Fruit fly (Drosophila melanogaster): ENCODE data around the gene qjt.

The qjt gene

DNA sequence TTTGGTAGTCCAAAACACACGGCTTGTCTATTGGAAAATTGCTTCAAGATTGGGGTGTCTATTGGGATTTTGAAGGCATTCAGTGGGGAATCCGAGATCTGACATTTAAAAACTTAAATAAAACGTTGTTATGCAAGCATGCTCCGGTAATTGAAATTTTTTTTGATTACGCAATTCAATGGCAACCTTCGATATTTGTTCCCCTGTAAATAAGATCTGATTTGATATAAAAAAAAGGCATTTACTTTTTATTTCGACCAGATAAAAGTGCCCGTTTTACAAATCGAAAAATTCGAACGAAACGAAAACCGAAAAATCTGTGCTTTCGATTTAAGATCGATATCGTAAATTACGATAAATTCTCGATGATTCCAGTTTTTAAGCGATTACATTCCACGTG lies at the start of gene qjt, which contains the start of gene CG13733:
qjt (plus strand) TSS at position 271 of the 400 bp plus-strand sequence.
CG13733 (minus strand) TSS at position 101 of the 400 bp plus-strand sequence.
- TF ChIP-seq CG8478 (optimal IDR thresholded peaks at IDR 0.05) (no peak), CTCF (optimal IDR thresholded peaks at IDR 0.05) (no peak)

DNA sequence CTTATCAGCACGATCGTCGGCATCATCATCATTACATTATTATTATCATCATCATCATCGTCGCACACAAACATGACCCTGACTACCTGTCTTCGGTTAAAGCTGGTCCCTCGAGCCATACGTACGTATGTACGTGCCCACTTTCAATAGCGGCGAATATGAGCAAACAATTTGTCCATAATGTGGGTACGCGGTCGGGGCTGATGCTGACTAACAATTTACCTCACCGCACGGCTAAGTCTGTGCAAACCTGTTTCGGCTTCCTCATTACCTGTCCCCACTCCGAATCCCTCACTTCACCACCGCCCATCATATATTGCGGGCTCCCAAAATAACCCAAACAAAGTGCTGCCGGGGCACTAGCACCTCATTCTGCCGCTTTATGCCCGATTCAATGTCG lies 48.5 kb upstream of the qjt start:
- TF ChIP-seq CTCF (optimal IDR thresholded peaks at IDR 0.05) (no peak), CG8478 (optimal IDR thresholded peaks at IDR 0.05) (no peak)

DNA sequence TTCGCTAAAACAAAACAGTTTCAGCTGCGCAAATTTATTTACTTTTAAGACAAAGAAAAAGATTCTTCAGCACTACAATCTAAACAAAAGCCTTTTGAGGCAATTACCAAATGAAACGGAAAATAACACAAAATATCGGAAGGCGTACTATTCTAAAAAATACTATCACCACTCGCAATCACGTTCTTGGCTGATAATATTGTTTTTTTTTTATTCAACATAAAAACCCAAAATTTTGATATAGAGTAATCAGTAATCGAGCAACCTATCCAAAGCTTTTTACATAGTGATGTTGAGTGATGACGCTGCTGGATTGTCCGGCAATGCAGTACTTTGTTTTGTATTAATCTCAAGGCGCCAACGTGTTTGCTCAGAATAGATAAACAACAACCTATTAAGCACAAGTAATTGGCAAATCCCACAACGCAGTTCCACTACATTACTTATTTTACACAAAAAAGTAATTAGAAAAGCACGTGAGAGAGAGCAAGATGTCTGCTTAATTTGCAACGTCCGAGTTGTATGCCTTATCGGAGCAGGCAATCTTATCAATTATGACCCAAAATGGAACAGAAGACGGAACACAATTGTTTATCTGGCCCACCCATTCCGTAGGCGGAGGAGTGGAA lies 47.8 kb upstream of the qjt start:
- TF ChIP-seq CG8478 (optimal IDR thresholded peaks at IDR 0.05) (no peak), CTCF (optimal IDR thresholded peaks at IDR 0.05) (no peak)

DNA sequence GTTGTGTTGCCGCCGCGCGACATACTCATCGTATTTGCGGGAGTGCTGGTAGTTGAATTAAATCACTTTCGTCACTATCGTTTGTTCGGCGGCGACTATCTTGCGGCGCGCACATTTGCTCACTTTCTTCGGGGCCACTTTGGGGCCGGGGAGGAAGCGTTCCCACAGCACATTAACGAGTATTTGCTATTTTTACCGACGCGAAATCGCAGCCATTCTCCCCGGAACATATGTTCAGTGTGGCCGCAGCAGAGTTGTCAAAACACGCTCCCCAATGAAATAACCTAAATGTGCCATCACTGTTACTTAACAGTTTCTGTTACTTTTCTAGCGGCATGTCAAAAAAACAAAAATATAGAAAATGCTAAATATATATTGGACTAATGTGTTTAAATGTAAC lies 45.9 kb upstream of the qjt start, which contains the start of gene frc:
frc (minus strand) TSS at position 244 of the 400 bp plus-strand sequence.
- TF ChIP-seq CG8478 (optimal IDR thresholded peaks at IDR 0.05) (no peak), CTCF (optimal IDR thresholded peaks at IDR 0.05) (no peak)

DNA sequence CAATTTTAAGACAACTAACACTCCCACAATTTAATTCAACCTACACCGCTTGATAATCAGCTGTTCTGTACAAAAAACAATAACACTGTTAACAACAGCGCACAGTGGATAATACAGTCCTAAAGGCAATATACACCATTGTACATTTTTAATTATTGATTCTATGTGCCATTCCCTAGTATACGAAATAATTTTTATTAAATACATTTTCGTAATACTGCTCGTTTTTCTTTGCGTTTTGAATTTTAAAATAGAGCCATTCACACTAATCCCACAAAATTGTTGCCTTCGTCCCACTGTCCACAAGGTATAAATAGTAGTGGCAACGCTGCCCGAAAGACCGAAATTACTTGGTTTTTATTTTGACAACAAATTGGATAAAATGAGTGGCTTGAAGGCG lies 45.3 kb upstream of the qjt start, which contains the start of the genes Coq4 and CG32176:
Coq4 (minus strand) TSS at position 67 of the 400 bp plus-strand sequence.
CG32176 (plus strand) TSS at position 314 of the 400 bp plus-strand sequence.
- TF ChIP-seq CG8478 (optimal IDR thresholded peaks at IDR 0.05) (no peak), CTCF (optimal IDR thresholded peaks at IDR 0.05) (no peak)

DNA sequence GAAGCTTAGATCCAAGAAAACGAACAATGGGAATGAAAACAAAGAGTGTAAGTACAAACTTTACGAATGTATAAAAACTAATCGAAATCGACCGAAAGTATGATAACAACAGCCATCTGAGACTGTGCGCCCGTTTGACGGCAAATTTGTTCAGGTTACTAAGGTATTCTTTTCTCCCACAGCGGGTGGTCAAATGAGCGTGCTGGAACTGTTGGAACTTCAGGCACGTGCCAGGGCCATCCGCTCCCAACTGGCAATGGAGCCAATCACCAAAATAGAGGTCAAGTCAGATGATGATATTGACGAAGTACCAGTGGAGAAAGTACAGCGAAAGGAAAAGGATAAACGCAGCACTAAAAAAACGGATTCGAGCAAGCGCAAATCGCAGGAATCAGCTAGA lies 42.6 kb upstream of the qjt start, which contains the start of gene CG12229:
CG12229 (minus strand) TSS at position 101 of the 400 bp plus-strand sequence.
- no peak for TF ChIP-seq CTCF (optimal IDR thresholded peaks at IDR 0.05)
- TF ChIP-seq CG8478 (optimal IDR thresholded peaks at IDR 0.05), result no peak

DNA sequence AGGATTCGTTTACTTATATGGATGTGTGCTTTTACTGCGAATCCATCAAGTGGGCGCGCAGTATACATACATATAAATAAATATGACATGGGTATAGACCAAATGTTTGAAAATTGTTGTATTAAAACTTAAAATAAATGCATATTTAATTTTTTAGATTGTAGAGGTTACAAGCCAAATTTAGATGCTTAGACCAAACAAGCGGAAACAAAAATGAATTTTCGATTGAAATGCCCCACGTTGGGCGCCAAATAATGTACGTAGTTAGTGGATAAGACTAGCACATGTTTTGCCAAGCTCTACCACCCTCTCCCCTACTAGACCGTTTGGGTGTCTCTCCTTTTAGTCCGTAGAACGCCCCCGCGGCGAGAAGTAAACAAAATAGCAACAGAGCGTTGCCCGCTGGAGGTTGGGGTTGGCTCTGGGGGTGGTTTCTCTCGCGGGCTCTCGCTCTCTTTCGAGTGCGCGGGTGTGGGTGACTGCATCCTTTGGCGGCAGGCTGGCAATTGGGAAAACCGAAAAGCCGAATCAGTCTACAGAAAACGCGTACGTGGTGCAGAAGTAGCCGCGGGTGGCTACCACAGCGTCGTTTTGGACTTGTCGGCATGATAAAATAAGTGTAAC lies 39.9 kb upstream of the qjt start, which contains the start of gene CG18265:
CG18265 (plus strand) TSS at position 530 of the 624 bp plus-strand sequence.
- TF ChIP-seq CG8478 (optimal IDR thresholded peaks at IDR 0.05), result no peak

DNA sequence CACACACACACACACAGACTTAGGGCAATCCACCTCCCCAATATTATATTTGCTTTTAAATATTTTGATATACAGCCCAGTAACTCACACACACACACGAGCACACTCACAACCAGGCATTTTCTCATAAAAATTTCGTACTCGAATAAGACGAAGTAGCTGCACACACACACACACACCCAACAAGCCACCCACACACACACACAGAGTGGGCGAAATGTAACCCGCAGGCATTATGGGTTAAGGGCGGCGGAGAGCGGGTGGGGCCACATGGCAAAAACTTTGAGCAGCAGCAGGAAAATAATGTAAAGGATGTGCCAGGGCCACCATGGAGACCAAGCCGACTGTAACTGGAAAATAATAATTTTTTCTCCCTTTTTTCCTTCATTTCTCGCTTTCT lies 37.3 kb upstream of the qjt start:
- TF ChIP-seq CTCF (optimal IDR thresholded peaks at IDR 0.05) (no peak), CG8478 (optimal IDR thresholded peaks at IDR 0.05) (no peak)

DNA sequence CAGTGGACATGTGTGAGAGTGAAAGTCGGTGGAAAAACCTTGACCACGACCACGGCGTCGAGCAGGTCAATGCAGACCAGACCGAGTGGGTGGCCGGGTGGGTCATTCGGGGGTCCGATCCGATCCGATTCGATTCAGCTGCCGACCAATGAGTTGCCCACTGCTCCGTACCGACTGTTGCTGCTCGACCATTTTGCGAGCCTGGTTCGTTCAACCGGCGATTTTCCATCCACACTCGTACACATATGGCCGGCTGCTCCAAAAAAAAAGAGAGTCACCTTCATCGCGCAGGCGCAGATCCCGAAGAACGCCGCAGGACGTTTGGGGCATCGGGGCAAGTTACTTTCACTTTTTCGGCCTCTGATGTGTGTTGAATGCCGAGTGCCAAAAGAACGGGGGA lies 34.3 kb upstream of the qjt start:
- TF ChIP-seq CG8478 (optimal IDR thresholded peaks at IDR 0.05) (no peak), CTCF (optimal IDR thresholded peaks at IDR 0.05) (no peak)

DNA sequence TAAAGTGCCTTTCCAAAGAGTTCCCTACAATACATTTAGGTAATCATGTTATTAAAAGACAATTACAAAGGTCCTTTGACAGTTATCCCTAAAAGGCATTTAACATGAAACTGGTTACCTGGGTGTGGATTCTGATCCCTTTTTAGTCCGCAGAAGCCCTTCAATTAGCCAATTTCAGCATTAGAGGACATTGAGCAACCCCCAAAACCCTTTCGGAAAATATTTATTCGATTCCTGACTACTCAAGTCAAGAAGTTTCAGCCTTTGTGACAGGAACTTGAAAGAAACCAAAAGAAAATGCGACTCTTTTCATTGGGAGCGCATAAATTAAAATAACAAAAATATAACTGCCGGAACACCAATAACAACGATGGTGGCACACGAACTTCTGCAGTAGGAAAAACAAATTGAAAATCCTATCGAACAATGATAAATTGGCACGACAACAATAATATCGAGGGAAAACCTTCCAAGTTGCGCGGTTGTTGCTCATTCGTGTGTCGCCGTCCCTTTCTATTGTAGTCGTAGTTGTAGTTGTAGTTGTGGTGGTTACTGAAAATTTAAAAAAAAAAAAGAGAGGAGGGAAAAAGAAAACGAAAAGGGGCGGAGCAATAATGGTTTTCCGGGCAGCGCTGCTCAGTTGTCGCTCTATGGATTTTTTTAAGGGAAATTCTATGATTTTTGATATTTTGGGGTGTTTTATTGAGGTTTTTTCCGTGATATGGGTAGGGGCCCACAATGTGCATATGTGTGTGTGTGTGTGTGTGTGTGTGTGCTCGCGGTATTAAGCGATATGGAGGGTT lies 33.1 kb upstream of the qjt start:
- TF ChIP-seq CG8478 (optimal IDR thresholded peaks at IDR 0.05) (no peak), CTCF (optimal IDR thresholded peaks at IDR 0.05) (no peak)

DNA sequence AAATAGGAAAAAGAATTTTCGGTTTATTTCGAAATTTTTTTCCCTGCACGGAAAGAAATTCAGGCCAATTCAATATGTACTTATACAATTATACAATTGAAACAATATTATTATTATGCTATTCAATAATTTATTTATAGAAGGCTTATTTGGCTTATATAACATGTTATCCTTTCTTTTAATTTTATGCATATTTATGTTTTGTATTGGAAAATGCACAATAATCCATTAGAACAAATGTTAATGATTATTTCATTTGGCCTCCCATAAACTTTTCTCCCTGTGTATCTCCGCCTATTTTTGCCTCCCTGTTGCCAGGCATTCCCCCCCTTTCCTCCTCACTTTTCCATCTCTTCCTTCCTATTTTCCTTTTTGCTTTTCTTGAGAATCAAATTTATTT lies 31.0 kb upstream of the qjt start:
- no peak for TF ChIP-seq CTCF (optimal IDR thresholded peaks at IDR 0.05)
- no peak for TF ChIP-seq CG8478 (optimal IDR thresholded peaks at IDR 0.05)

DNA sequence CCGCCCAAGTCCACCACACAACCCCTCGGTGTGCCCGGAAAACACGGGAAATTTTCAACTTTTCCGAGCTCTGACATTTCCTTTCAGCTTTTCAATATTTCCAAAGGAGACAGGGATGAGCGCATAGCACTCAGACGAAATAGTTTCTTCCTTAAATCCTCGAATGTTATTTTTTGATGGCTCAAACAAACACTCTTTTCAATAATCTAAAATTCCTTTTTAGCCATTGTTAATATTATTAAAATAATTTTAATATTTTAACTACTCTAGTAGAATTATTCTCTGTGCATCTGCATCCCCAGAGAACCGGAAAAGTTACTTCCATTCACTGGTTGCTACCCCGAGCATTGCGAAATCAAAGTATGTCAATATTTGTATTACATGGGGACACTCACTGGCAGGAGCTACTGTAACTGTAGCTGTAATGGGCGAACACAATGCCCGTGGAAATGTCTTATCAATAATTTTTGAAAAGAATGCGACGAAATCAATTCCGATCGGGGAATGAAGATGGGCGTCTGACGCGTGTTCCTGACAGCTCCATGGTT lies 21.1 kb upstream of the qjt start:
- TF ChIP-seq CG8478 (optimal IDR thresholded peaks at IDR 0.05) (no peak), CTCF (optimal IDR thresholded peaks at IDR 0.05) (no peak)

DNA sequence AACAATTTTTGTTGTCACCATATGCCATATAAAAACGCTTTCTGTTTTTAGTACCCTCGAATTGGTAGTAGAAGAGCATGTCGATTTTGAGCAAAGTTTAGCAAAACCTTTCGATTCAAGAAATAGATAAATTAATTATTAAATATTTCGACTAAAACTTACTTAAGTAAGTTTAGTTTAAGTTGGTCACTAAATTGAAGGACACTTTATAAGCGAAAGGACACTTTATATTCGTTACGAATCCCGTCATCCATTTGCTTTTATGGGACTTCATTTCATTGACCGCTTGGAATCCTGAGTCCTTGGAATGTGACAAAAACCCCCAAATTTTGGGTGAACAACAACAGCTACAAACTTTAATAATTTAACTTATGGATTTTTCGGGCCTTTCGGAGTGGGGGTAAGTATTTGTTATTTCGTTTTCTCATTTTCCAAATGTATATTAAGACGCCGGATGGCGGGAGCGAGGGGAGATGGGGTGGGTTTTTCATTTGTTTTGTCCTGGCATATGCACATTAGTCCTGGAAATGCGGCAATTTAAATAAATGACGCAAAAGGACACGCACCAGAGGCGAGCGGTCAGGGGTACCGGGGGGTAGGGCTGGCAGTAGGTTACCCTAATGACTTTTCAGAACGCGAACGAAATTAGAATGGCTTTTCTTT lies 19.9 kb upstream of the qjt start:
- TF ChIP-seq CTCF (optimal IDR thresholded peaks at IDR 0.05), result no peak
- no peak for TF ChIP-seq CG8478 (optimal IDR thresholded peaks at IDR 0.05)

DNA sequence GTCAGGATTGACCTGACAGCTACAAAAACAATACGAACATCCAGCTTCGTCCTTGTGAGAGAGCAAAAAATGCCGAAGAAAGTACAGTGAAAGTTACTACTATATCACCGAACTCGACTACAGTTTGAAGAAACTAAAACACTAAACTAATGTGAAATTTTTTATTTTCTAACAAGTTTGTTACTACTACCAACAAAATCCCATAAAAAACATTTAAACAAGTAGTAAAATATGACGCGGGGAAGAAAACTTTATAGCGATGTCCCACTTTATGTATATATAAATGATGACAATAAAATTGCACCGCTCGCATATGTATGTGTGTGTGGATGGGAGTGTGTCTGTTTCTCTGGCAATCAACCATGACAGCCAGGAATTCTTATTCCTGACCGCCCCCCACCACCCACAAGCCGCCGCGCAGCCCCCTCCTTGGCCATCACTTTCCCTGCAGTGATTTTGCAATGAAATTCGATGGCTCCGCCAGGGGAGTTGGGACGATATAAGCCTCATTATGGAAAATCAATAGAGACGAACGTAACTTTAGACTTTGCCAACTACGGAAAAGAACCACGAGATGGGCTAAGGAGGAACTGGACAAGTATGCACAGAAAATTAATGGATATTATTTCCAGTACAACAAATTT lies 17.4 kb upstream of the qjt start:
- TF ChIP-seq CTCF (optimal IDR thresholded peaks at IDR 0.05) (no peak), CG8478 (optimal IDR thresholded peaks at IDR 0.05) (no peak)
